Fruit fly (Drosophila melanogaster): ENCODE results near the gene CG32344.

dm6 chr3L:349751-350150, 25.2 kb upstream of the CG32344 start:
- TF ChIP-seq jim (GFP tag; optimal IDR thresholded peaks at IDR 0.05) (no peak), pan (optimal IDR thresholded peaks at IDR 0.05) (no peak), dl (GFP tag; optimal IDR thresholded peaks at IDR 0.05; ENCODE audit: insufficient read depth in 1 of 2, partially characterized antibody in 2 of 2) (no peak), Mio (GFP tag; optimal IDR thresholded peaks at IDR 0.05) (no peak), OdsH (GFP tag; optimal IDR thresholded peaks at IDR 0.05) (peak; percentile 25), brk (GFP tag; optimal IDR thresholded peaks at IDR 0.05) (no peak), Myc (optimal IDR thresholded peaks at IDR 0.05) (no peak), psq (GFP tag; optimal IDR thresholded peaks at IDR 0.05) (no peak), Hr83 (GFP tag; optimal IDR thresholded peaks at IDR 0.05; ENCODE audit: poor library complexity, severe bottlenecking) (no peak), lola (GFP tag; optimal IDR thresholded peaks at IDR 0.05) (no peak), Hr78 (GFP tag; optimal IDR thresholded peaks at IDR 0.05) (no peak), Abd-B (GFP tag; optimal IDR thresholded peaks at IDR 0.05) (no peak)
